Fruit fly (Drosophila melanogaster): Measurements from ENCODE around the gene bru2.

The bru2 gene

dm6 chr2L:12365964-12366482 is 22.0 kb downstream of the bru2 start:
- TF ChIP-seq CG17801 (GFP tag; optimal IDR thresholded peaks at IDR 0.05; ENCODE audit: partially characterized antibody) = peak; percentile 48

dm6 chr2L:12369612-12370011 is 25.6 kb downstream of the bru2 start:
- peak; percentile 13 for TF ChIP-seq CG17801 (GFP tag; optimal IDR thresholded peaks at IDR 0.05; ENCODE audit: partially characterized antibody)

dm6 chr2L:12371740-12372139 is 27.7 kb downstream of the bru2 start:
- no peak for TF ChIP-seq CG17801 (GFP tag; optimal IDR thresholded peaks at IDR 0.05; ENCODE audit: partially characterized antibody)

dm6 chr2L:12372436-12372835 is 28.4 kb downstream of the bru2 start:
- TF ChIP-seq CG17801 (GFP tag; optimal IDR thresholded peaks at IDR 0.05; ENCODE audit: partially characterized antibody) = no peak

dm6 chr2L:12373559-12373958 is 29.5 kb downstream of the bru2 start:
- no peak for TF ChIP-seq CG17801 (GFP tag; optimal IDR thresholded peaks at IDR 0.05; ENCODE audit: partially characterized antibody)

- TF ChIP-seq CG17801 (GFP tag; optimal IDR thresholded peaks at IDR 0.05; ENCODE audit: partially characterized antibody) = no peak
These were observed 30.6 kb downstream of the bru2 start for dm6 chr2L:12374546-12375081.

dm6 chr2L:12392406-12392805 is 48.4 kb downstream of the bru2 start:
- peak; percentile 23 for TF ChIP-seq CG17801 (GFP tag; optimal IDR thresholded peaks at IDR 0.05; ENCODE audit: partially characterized antibody)

dm6 chr2L:12397974-12398373 is 54.0 kb downstream of the bru2 start, which contains the start of gene Pkd2:
Gene Pkd2, plus strand, starts transcription at chr2L:12398274.
- TF ChIP-seq CG17801 (GFP tag; optimal IDR thresholded peaks at IDR 0.05; ENCODE audit: partially characterized antibody) = no peak

DNA sequence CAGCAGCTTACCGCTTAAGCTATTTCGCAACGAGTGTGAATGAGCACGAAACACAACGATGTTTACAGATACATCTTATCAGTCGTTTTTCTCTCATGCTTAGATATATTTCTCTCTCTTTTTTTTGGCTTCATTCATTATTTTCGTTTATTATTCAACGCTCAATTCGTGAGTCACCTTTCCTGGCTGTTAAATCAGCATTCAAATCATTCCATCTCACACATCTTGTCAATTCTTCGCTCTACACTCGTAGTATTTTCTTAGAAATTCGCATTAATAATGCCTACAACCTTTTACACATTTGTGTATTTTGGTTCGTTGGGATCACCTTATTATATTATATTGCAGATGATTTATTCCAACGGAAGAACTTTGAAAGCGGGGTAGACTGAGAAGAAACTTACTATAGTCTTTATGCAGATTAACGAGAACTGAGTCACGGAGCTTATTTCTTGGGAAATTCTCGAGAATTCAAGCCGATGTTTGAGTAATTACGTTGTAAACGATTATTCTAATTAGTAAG is 60.6 kb downstream of the bru2 start:
- TF ChIP-seq CG17801 (GFP tag; optimal IDR thresholded peaks at IDR 0.05; ENCODE audit: partially characterized antibody) = peak; percentile 35

- TF ChIP-seq CG17801 (GFP tag; optimal IDR thresholded peaks at IDR 0.05; ENCODE audit: partially characterized antibody) = no peak
These were observed 66.7 kb downstream of the bru2 start for dm6 chr2L:12410679-12411078.

- TF ChIP-seq CG17801 (GFP tag; optimal IDR thresholded peaks at IDR 0.05; ENCODE audit: partially characterized antibody) = no peak
These were observed 69.9 kb downstream of the bru2 start for dm6 chr2L:12413899-12414298.

DNA sequence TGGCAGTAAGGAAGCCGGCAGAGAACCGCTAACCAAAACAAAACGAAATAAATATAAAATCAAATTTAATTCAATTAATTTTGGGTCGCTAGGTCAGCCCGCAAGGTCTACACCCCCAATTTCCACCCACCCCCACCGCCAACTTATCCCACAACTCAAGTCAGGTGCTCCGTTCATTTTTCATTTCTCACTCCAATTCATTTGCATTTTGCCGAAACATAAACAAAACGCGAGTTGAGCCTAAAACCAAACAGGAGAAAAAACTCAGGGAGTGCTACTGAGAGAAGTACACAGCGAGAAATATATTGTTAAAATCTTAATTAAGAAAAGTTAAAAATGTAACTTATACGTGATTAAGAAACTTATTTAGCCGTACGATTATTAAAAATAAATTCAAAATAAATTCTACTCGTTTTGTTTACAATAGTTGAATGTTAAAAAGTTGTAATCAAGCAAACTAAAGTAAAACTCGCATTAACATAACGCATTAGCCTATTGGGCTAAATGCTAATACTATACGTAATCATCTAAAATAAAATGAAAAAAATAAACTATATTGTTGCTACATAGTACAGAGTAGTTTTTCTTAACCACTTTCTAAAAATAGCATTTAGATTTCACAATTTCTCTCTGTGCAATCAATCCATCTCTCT is 71.6 kb downstream of the bru2 start:
- no peak for TF ChIP-seq CG17801 (GFP tag; optimal IDR thresholded peaks at IDR 0.05; ENCODE audit: partially characterized antibody)

dm6 chr2L:12421188-12421587 is 77.2 kb downstream of the bru2 start:
- TF ChIP-seq CG17801 (GFP tag; optimal IDR thresholded peaks at IDR 0.05; ENCODE audit: partially characterized antibody) = no peak

dm6 chr2L:12421793-12422691 is 78.0 kb downstream of the bru2 start:
- TF ChIP-seq CG17801 (GFP tag; optimal IDR thresholded peaks at IDR 0.05; ENCODE audit: partially characterized antibody) = no peak

DNA sequence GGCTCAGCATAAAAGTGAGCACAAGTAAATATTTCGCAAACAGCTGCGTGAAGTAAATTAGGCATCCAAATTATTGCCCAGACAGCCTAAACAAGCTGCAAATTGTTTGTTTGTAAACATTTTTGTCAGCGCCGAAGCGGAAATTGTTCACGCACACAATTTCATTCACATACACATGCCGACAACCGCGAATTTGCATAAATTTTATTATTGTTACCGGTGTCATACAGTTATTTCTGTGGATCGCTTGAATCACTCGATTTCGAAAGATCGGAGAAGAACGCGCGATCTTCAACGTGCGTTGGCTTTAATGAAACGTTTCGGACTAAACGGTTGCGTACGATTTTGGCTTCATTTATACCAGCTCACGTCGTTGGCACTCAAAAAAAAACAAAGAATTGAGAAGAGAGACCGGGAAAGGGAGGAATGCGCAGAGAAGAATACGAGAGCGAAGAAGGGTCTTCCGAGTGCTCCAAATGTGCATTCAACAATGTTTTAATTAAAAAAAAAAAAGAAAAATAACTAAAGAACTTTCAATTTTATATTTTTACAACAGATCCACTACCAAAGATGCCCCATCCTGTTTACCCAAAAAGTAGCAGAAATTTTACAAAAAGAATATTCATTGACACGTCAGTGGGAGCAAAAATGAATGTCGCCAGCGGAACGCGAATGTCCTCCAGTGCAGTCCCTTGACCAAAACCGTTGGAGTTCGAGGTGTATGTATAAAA is 79.3 kb downstream of the bru2 start, which contains the start of gene vir-1:
Gene vir-1, minus strand, starts transcription at position 334 of the 731 bp plus-strand sequence.
- TF ChIP-seq CG17801 (GFP tag; optimal IDR thresholded peaks at IDR 0.05; ENCODE audit: partially characterized antibody) = no peak
